Fruit fly (Drosophila melanogaster) whole organism, embryonic: Measurements from ENCODE around the gene CG4839.

Experiments
- Atf6 ChIP-seq: fragments of 200-800 bp; sonication (Bioruptor generic); IDR thresholded peaks from 2 replicates; pipeline ENCODE4 v1.3.6; 2022; ENCODE audit warnings: missing biosample characterization, missing genetic modification characterization
- CG10147 ChIP-seq: fragments of 200-800 bp; sonication (Bioruptor generic); optimal IDR thresholded peaks from 2 replicates; lab custom pipeline; 2019; ENCODE audit warnings: missing biosample characterization, mild to moderate bottlenecking, missing genetic modification characterization, moderate library complexity
- CG10654 ChIP-seq: fragments of 200-800 bp; sonication (Bioruptor generic); optimal IDR thresholded peaks from 2 replicates; lab custom pipeline; 2016; ENCODE audit warnings: missing biosample characterization, missing genetic modification characterization
- CG10979 ChIP-seq: fragments of 200-800 bp; sonication (Bioruptor generic); optimal IDR thresholded peaks from 2 replicates; lab custom pipeline; 2018; ENCODE audit warnings: missing biosample characterization, mild to moderate bottlenecking, missing genetic modification characterization, moderate library complexity
- CG12071 ChIP-seq: fragments of 200-800 bp; sonication (Bioruptor generic); optimal IDR thresholded peaks from 3 replicates; lab custom pipeline; 2018; ENCODE audit warnings: missing biosample characterization, mild to moderate bottlenecking, missing genetic modification characterization
- CG12219 ChIP-seq: fragments of 200-800 bp; sonication (Bioruptor generic); optimal IDR thresholded peaks from 3 replicates; lab custom pipeline; 2018; ENCODE audit warnings: missing biosample characterization, mild to moderate bottlenecking, missing genetic modification characterization
- CG12299 ChIP-seq: fragments of 200-800 bp; sonication (Bioruptor generic); optimal IDR thresholded peaks from 2 replicates; lab custom pipeline; 2018; ENCODE audit warnings: missing biosample characterization, mild to moderate bottlenecking, missing genetic modification characterization
- CG1233 ChIP-seq: fragments of 200-800 bp; sonication (Bioruptor generic); optimal IDR thresholded peaks from 4 replicates; lab custom pipeline; 2018; ENCODE audit warnings: missing biosample characterization, mild to moderate bottlenecking, missing genetic modification characterization
- CG12744 ChIP-seq: fragments of 200-800 bp; sonication (Bioruptor generic); optimal IDR thresholded peaks from 2 replicates; lab custom pipeline; 2016; ENCODE audit warnings: missing biosample characterization, missing genetic modification characterization
- CG15073 ChIP-seq: fragments of 200-800 bp; sonication (Bioruptor generic); optimal IDR thresholded peaks from 2 replicates; lab custom pipeline; 2016; ENCODE audit warnings: missing biosample characterization, missing genetic modification characterization
- CG15696 ChIP-seq: fragments of 200-800 bp; sonication (Bioruptor generic); optimal IDR thresholded peaks from 2 replicates; lab custom pipeline; 2019; ENCODE audit warnings: missing biosample characterization, mild to moderate bottlenecking, missing genetic modification characterization, moderate library complexity
- CG1603 ChIP-seq: fragments of 200-800 bp; sonication (Bioruptor generic); optimal IDR thresholded peaks from 2 replicates; lab custom pipeline; 2019; ENCODE audit warnings: missing biosample characterization, mild to moderate bottlenecking, missing genetic modification characterization, moderate library complexity
- CG17328 ChIP-seq: fragments of 200-800 bp; sonication (Bioruptor generic); IDR thresholded peaks from 2 replicates; pipeline ENCODE4 v1.3.6; 2022; ENCODE audit warnings: missing biosample characterization, missing genetic modification characterization
- CG17361 ChIP-seq: fragments of 200-800 bp; sonication (Bioruptor generic); IDR thresholded peaks from 3 replicates; pipeline ENCODE4 v1.3.6; 2022; ENCODE audit warnings: missing biosample characterization, missing genetic modification characterization
- CG17612 ChIP-seq: fragments of 200-800 bp; sonication (Bioruptor generic); IDR thresholded peaks from 2 replicates; pipeline ENCODE4 v1.3.6; 2022; ENCODE audit warnings: missing biosample characterization, missing genetic modification characterization
- CG2875 ChIP-seq: fragments of 200-800 bp; sonication (Bioruptor generic); optimal IDR thresholded peaks from 2 replicates; lab custom pipeline; 2017; ENCODE audit warnings: missing biosample characterization, mild to moderate bottlenecking, missing genetic modification characterization, missing genetic modification reagents
- CG31224 ChIP-seq: fragments of 200-800 bp; sonication (Bioruptor generic); IDR thresholded peaks from 2 replicates; pipeline ENCODE4 v1.3.6; 2022; ENCODE audit warnings: missing biosample characterization, missing genetic modification characterization
- CG34422 ChIP-seq: fragments of 200-800 bp; sonication (Bioruptor generic); IDR thresholded peaks from 3 replicates; pipeline ENCODE4 v1.3.6; 2022; ENCODE audit warnings: missing biosample characterization, missing genetic modification characterization
- CG6272 ChIP-seq: fragments of 200-800 bp; sonication (Bioruptor generic); IDR thresholded peaks from 2 replicates; pipeline ENCODE4 v1.3.6; 2022; ENCODE audit warnings: missing biosample characterization, missing genetic modification characterization
- CG6654 ChIP-seq: fragments of 200-800 bp; sonication (Bioruptor generic); optimal IDR thresholded peaks from 2 replicates; lab custom pipeline; 2017; ENCODE audit warnings: missing biosample characterization, mild to moderate bottlenecking, missing genetic modification characterization
- CG8290 ChIP-seq, 3 experiments: fragments of 200-800 bp; sonication (Bioruptor generic); optimal IDR thresholded peaks; 2 replicates each; lab custom pipeline; 2016 to 2019; ENCODE audit warnings: missing biosample characterization in 3 of 3, missing genetic modification characterization in 3 of 3, mild to moderate bottlenecking in 2 of 3, moderate library complexity in 1 of 3
- CG8924 ChIP-seq: fragments of 200-800 bp; optimal IDR thresholded peaks from 3 replicates; lab custom pipeline; 2019; ENCODE audit warnings: missing biosample characterization, mild to moderate bottlenecking, missing genetic modification characterization, moderate library complexity
- CG9932 ChIP-seq: fragments of 200-800 bp; sonication (Bioruptor generic); IDR thresholded peaks from 2 replicates; pipeline ENCODE4 v1.3.6; 2022; ENCODE audit warnings: missing biosample characterization, missing genetic modification characterization
- D ChIP-seq, 2 experiments: fragments of 200-800 bp in 1 of 2; fragments of >200 bp in 1 of 2; sonication (Bioruptor generic) in 1 of 2; optimal IDR thresholded peaks; 2 replicates in 1 of 2; 3 replicates in 1 of 2; lab custom pipeline; 2017; ENCODE audit warnings: mild to moderate bottlenecking in 1 of 2, missing biosample characterization in 1 of 2, missing genetic modification characterization in 1 of 2, missing genetic modification reagents in 1 of 2
- Dbx ChIP-seq: fragments of 200-800 bp; sonication (Bioruptor generic); IDR thresholded peaks from 3 replicates; pipeline ENCODE4 v1.3.6; 2022; ENCODE audit warnings: missing biosample characterization, missing genetic modification characterization
- Ets65A ChIP-seq: fragments of 200-800 bp; sonication (Bioruptor generic); peaks from one replicate; lab custom pipeline; 2016; ENCODE audit warnings: missing biosample characterization, missing genetic modification characterization
- Oli ChIP-seq: fragments of 200-800 bp; sonication (Bioruptor generic); optimal IDR thresholded peaks from 2 replicates; lab custom pipeline; 2018; ENCODE audit warnings: missing biosample characterization, mild to moderate bottlenecking, missing genetic modification characterization, moderate library complexity
- Ptx1 ChIP-seq: fragments of 200-800 bp; sonication (Bioruptor generic); IDR thresholded peaks from 2 replicates; pipeline ENCODE4 v1.3.6; 2022; ENCODE audit warnings: missing biosample characterization, missing genetic modification characterization
- Scr ChIP-seq: fragments of 200-800 bp; sonication (Bioruptor generic); IDR thresholded peaks from 2 replicates; pipeline ENCODE4 v1.3.6; 2022; ENCODE audit warnings: missing biosample characterization, missing genetic modification characterization; ENCODE audit not compliant: partially characterized antibody
- ara ChIP-seq: fragments of 200-800 bp; sonication (Bioruptor generic); IDR thresholded peaks from 2 replicates; pipeline ENCODE4 v1.3.6; 2022; ENCODE audit warnings: missing biosample characterization, missing genetic modification characterization
- btn ChIP-seq: fragments of 200-800 bp; sonication (Bioruptor generic); optimal IDR thresholded peaks from 2 replicates; lab custom pipeline; 2016; ENCODE audit warnings: missing biosample characterization, missing genetic modification characterization
- cad ChIP-seq: fragments of >200 bp; optimal IDR thresholded peaks from 2 replicates; lab custom pipeline; 2017; ENCODE audit warnings: missing biosample characterization, missing genetic modification characterization
- chm ChIP-seq: fragments of 200-800 bp; sonication (Bioruptor generic); IDR thresholded peaks from 2 replicates; pipeline ENCODE4 v1.3.6; 2022; ENCODE audit warnings: missing biosample characterization, missing genetic modification characterization
- ci ChIP-seq: fragments of 200-800 bp; sonication (Bioruptor generic); IDR thresholded peaks from 3 replicates; pipeline ENCODE4 v1.3.6; 2022; ENCODE audit warnings: missing biosample characterization, missing genetic modification characterization
- hb ChIP-seq: fragments of 200-800 bp; sonication (Bioruptor generic); IDR thresholded peaks from 3 replicates; pipeline ENCODE4 v1.3.6; 2022; ENCODE audit warnings: missing biosample characterization, missing genetic modification characterization; ENCODE audit not compliant: partially characterized antibody
- hbn ChIP-seq: fragments of 200-800 bp; sonication (Bioruptor generic); IDR thresholded peaks from 2 replicates; pipeline ENCODE4 v1.3.6; 2022; ENCODE audit warnings: missing biosample characterization, missing genetic modification characterization; ENCODE audit not compliant: partially characterized antibody
- her ChIP-seq: fragments of 200-800 bp; sonication (Bioruptor generic); optimal IDR thresholded peaks from 2 replicates; lab custom pipeline; 2016; ENCODE audit warnings: missing biosample characterization, missing genetic modification characterization
- lov ChIP-seq, 2 experiments: fragments of 200-800 bp in 1 of 2; fragments of >200 bp in 1 of 2; sonication (Bioruptor generic) in 1 of 2; IDR thresholded peaks in 1 of 2; optimal IDR thresholded peaks in 1 of 2; 2 replicates in 1 of 2; 3 replicates in 1 of 2; pipeline versions ENCODE4 v1.3.6 to Lab custom; 2017 to 2022; ENCODE audit warnings: missing biosample characterization in 1 of 2, missing genetic modification characterization in 1 of 2
- odd ChIP-seq: fragments of 200-800 bp; sonication (Bioruptor generic); optimal IDR thresholded peaks from 2 replicates; lab custom pipeline; 2017; ENCODE audit warnings: missing biosample characterization, mild to moderate bottlenecking, missing genetic modification characterization
- onecut ChIP-seq: fragments of 200-800 bp; sonication (Bioruptor generic); IDR thresholded peaks from 2 replicates; pipeline ENCODE4 v1.3.6; 2022; ENCODE audit warnings: missing biosample characterization, missing genetic modification characterization
- pb ChIP-seq: fragments of 200-800 bp; sonication (Bioruptor generic); optimal IDR thresholded peaks from 3 replicates; lab custom pipeline; 2016; ENCODE audit warnings: missing biosample characterization, missing genetic modification characterization
- pnt ChIP-seq: fragments of 200-800 bp; sonication (Bioruptor generic); optimal IDR thresholded peaks from 3 replicates; lab custom pipeline; 2016; ENCODE audit warnings: missing biosample characterization, missing genetic modification characterization
- scrt ChIP-seq: fragments of 200-800 bp; sonication (Bioruptor generic); optimal IDR thresholded peaks from 2 replicates; lab custom pipeline; 2018; ENCODE audit warnings: missing biosample characterization, mild to moderate bottlenecking, missing genetic modification characterization, moderate library complexity
- sens ChIP-seq: fragments of 200-800 bp; sonication (Bioruptor generic); peaks from one replicate; lab custom pipeline; 2016; ENCODE audit warnings: missing biosample characterization, missing genetic modification characterization
- trh ChIP-seq: fragments of 200-800 bp; sonication (Bioruptor generic); optimal IDR thresholded peaks from 2 replicates; lab custom pipeline; 2016; ENCODE audit warnings: missing biosample characterization, missing genetic modification characterization
- unpg ChIP-seq: fragments of 200-800 bp; sonication (Bioruptor generic); optimal IDR thresholded peaks from 3 replicates; lab custom pipeline; 2018; ENCODE audit warnings: missing biosample characterization, mild to moderate bottlenecking, missing genetic modification characterization, moderate library complexity

The CG4839 gene

DNA sequence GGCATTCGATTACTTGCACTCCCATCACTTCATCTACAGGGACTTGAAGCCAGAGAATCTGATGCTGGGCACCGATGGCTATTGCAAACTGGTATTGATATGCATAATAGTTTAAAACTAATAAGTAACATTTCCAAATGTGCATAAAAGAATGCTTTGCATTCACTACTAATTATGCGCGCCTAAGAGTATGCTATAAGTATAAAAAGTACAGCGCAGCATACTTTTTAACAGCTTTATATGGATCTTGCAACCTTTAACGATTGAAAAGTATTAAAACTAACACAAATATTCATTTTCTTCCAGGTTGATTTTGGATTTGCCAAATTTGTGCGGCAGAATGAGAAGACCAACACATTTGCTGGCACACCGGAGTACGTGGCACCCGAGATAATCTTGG lies 9.8 kb downstream of the CG4839 start:
- no peak for TF ChIP-seq CG31224 (GFP tag; lab: Robert Waterston, UW)
- no peak for TF ChIP-seq CG15696 (tag; lab: Kevin White, UChicago)
- TF ChIP-seq her (GFP tag; lab: Kevin White, UChicago), result no peak
- TF ChIP-seq odd (GFP tag; lab: Kevin White, UChicago), result no peak
- no peak for TF ChIP-seq ara (GFP tag; lab: Robert Waterston, UW)
- no peak for TF ChIP-seq CG10147 (GFP tag; lab: Kevin White, UChicago)
- no peak for TF ChIP-seq CG9932
- peak; percentile 74 for TF ChIP-seq CG8290 (GFP tag; optimal IDR thresholded peaks at IDR 0.05; lab: Kevin White, UChicago)
- TF ChIP-seq CG8290 (tag; optimal IDR thresholded peaks at IDR 0.05; lab: Kevin White, UChicago), result peak in 1 of 2 experiments; percentile 85
- no peak for TF ChIP-seq Oli (tag; lab: Kevin White, UChicago)
- no peak for TF ChIP-seq hb (GFP tag; lab: Robert Waterston, UW)
- TF ChIP-seq pnt (GFP tag; lab: Kevin White, UChicago), result no peak
- peak; percentile 87 for TF ChIP-seq CG17612 (GFP tag; lab: Robert Waterston, UW)
- TF ChIP-seq CG34422 (GFP tag; lab: Robert Waterston, UW), result no peak

DNA sequence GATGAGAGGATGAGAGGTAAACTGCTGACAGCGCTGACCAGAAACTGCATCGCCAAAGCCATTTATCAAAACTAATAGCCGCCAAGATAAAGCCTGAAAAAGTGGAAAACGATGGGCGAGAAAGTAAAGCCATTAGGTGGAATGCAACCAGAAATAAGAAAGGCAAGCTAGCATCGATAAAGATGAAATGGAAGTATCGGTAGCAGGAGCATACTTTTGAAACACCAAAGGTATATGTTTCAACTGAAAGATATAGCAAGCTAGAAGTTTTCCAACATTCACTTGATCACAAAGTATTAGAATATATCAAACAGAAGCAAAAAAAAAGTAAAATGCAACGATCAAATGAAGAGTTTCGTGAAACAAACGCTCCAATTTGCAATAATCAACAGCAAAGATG lies 27.8 kb downstream of the CG4839 start, which contains the start of gene CG13137:
Gene CG13137 (plus strand): TSS at position 301 of the 400 bp plus-strand sequence.
- TF ChIP-seq ci (GFP tag; lab: Robert Waterston, UW) (no peak), onecut (GFP tag; lab: Robert Waterston, UW) (no peak), Ets65A (GFP tag; lab: Kevin White, UChicago) (peak; percentile 45)

DNA sequence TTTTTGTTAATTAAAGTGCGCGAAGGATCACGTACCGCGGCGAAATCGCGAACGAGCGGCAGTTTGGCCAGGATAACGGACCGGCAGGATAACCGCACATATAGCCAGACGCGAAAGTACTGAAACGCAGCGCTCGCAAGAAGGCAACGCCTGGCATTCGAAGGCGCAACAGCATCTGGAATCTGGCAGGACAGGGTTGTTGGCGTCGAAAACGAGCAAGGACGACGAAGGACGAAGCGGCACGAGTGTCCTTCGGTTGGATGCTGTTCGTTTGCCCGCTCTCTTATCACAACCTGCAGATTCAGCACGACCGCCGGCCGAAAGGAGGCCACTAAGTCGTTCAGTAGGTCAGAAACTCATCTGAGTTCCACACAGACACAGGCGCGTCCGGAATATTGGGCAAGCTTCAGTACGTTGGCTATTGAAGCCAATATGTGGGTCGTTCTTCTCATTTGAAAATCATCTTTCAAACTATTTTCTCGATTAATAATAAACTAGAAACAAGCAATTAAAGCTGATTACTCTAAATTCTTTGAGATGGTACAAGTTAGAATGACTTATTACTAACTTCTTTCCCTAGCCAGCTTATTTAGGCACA lies 35.7 kb downstream of the CG4839 start, which contains the start of gene CG44153:
Gene CG44153 (minus strand): TSS at position 75 of the 598 bp plus-strand sequence.
- TF ChIP-seq CG12299 (no peak), CG31224 (GFP tag; lab: Robert Waterston, UW) (no peak), CG6272 (GFP tag; lab: Robert Waterston, UW) (no peak), Dbx (GFP tag; lab: Robert Waterston, UW) (no peak), CG12219 (GFP tag; lab: Kevin White, UChicago) (no peak), CG12744 (no peak), hbn (GFP tag; lab: Robert Waterston, UW) (no peak), CG1603 (tag; lab: Kevin White, UChicago) (no peak), sens (peak; percentile 3), pb (GFP tag; lab: Kevin White, UChicago) (no peak), D (optimal IDR thresholded peaks at IDR 0.05; lab: Kevin White, UChicago) (no peak), D (GFP tag; optimal IDR thresholded peaks at IDR 0.05; lab: Kevin White, UChicago) (no peak), CG6654 (GFP tag; lab: Kevin White, UChicago) (no peak), CG15073 (GFP tag; lab: Kevin White, UChicago) (peak; percentile 92), CG10979 (no peak), CG17361 (GFP tag; lab: Robert Waterston, UW) (no peak), CG1233 (GFP tag; lab: Kevin White, UChicago) (no peak), trh (GFP tag; lab: Kevin White, UChicago) (no peak), CG2875 (GFP tag; lab: Kevin White, UChicago) (no peak), Atf6 (no peak), btn (GFP tag; lab: Kevin White, UChicago) (no peak), Scr (no peak), scrt (peak; percentile 80), CG17328 (0 out of 2 replicates have a peak, but pooled peaks have one; percentile 12), lov (optimal IDR thresholded peaks at IDR 0.05; lab: Kevin White, UChicago) (no peak), lov (GFP tag; IDR thresholded peaks at IDR 0.05; lab: Robert Waterston, UW) (no peak), CG8924 (tag; lab: Kevin White, UChicago) (no peak), Ptx1 (GFP tag; lab: Robert Waterston, UW) (no peak), cad (GFP tag; lab: Kevin White, UChicago) (no peak), Ets65A (GFP tag; lab: Kevin White, UChicago) (peak; percentile 40), CG10654 (GFP tag; lab: Kevin White, UChicago) (no peak), chm (GFP tag; lab: Robert Waterston, UW) (no peak), unpg (GFP tag; lab: Kevin White, UChicago) (no peak), CG12071 (no peak)
